Fruit fly (Drosophila melanogaster): ENCODE results near the gene Rel.

Gene Rel

dm6 chr3R:9049091-9049981 lies 1.6 kb upstream of the Rel start (continued):
- TF ChIP-seq CG14860 (GFP tag; IDR thresholded peaks at IDR 0.05; ENCODE audit: partially characterized antibody) (no peak), crol (GFP tag; IDR thresholded peaks at IDR 0.05) (no peak), CG17912 (GFP tag; optimal IDR thresholded peaks at IDR 0.05) (no peak), D (optimal IDR thresholded peaks at IDR 0.05) (no peak), D (GFP tag; optimal IDR thresholded peaks at IDR 0.05) (no peak), trem (tag; optimal IDR thresholded peaks at IDR 0.05) (no peak), lilli (GFP tag; optimal IDR thresholded peaks at IDR 0.05) (peak; percentile 22), CG8359 (GFP tag; optimal IDR thresholded peaks at IDR 0.05; ENCODE audit: borderline replicate concordance) (no peak), CrebB (tag; optimal IDR thresholded peaks at IDR 0.05) (no peak), zf30C (GFP tag; optimal IDR thresholded peaks at IDR 0.05) (no peak), CG8388 (GFP tag; optimal IDR thresholded peaks at IDR 0.05) (peak; percentile 94), wdn (GFP tag; IDR thresholded peaks at IDR 0.05) (no peak), CG42726 (GFP tag; IDR thresholded peaks at IDR 0.05; ENCODE audit: partially characterized antibody) (no peak), Sry-δ (GFP tag; optimal IDR thresholded peaks at IDR 0.05) (no peak), CG9817 (tag; optimal IDR thresholded peaks at IDR 0.05) (no peak), Spps (tag; optimal IDR thresholded peaks at IDR 0.05) (no peak), Pdp1 (GFP tag; optimal IDR thresholded peaks at IDR 0.05) (peak in 1 of 2 experiments; percentile 16), oc (tag; optimal IDR thresholded peaks at IDR 0.05) (peak; percentile 3), CG17186 (GFP tag; optimal IDR thresholded peaks at IDR 0.05) (no peak), Fer1 (GFP tag; optimal IDR thresholded peaks at IDR 0.05) (no peak), Hsf (GFP tag; optimal IDR thresholded peaks at IDR 0.05) (no peak), wor (GFP tag; IDR thresholded peaks at IDR 0.05) (no peak), ranshi (GFP tag; IDR thresholded peaks at IDR 0.05) (no peak), dm (GFP tag; optimal IDR thresholded peaks at IDR 0.05) (peak; percentile 36), YL-1 (GFP tag; optimal IDR thresholded peaks at IDR 0.05) (peak; percentile 38), CG13775 (GFP tag; optimal IDR thresholded peaks at IDR 0.05) (no peak), grau (tag; optimal IDR thresholded peaks at IDR 0.05) (peak; percentile 11), seq (GFP tag; IDR thresholded peaks at IDR 0.05) (no peak), sug (tag; optimal IDR thresholded peaks at IDR 0.05) (peak; percentile 96), kay (GFP tag; optimal IDR thresholded peaks at IDR 0.05) (no peak), knrl (GFP tag; IDR thresholded peaks at IDR 0.05; ENCODE audit: partially characterized antibody) (no peak), zfh2 (GFP tag; optimal IDR thresholded peaks at IDR 0.05) (peak; percentile 11), MBD-R2 (GFP tag; IDR thresholded peaks at IDR 0.05) (no peak), CG3163 (GFP tag; optimal IDR thresholded peaks at IDR 0.05) (no peak), pnt (GFP tag; optimal IDR thresholded peaks at IDR 0.05) (no peak), CG8290 (GFP tag; optimal IDR thresholded peaks at IDR 0.05) (no peak), CG8290 (tag; optimal IDR thresholded peaks at IDR 0.05) (peak in 1 of 2 experiments; percentile 29), tna (GFP tag; IDR thresholded peaks at IDR 0.05; ENCODE audit: partially characterized antibody) (no peak), lab (GFP tag; optimal IDR thresholded peaks at IDR 0.05) (peak; percentile 31), CG14014 (GFP tag; IDR thresholded peaks at IDR 0.05) (no peak), CG12236 (GFP tag; optimal IDR thresholded peaks at IDR 0.05) (no peak), H2.0 (GFP tag; IDR thresholded peaks at IDR 0.05) (no peak), Ets65A (GFP tag) (no peak), CG2120 (GFP tag; optimal IDR thresholded peaks at IDR 0.05) (no peak), CG30403 (GFP tag; optimal IDR thresholded peaks at IDR 0.05) (no peak), hbn (GFP tag; IDR thresholded peaks at IDR 0.05; ENCODE audit: partially characterized antibody) (no peak), PHDP (tag; optimal IDR thresholded peaks at IDR 0.05) (peak; percentile 23), grn (GFP tag; optimal IDR thresholded peaks at IDR 0.05) (no peak), Trl (optimal IDR thresholded peaks at IDR 0.05) (no peak), Trl (GFP tag; optimal IDR thresholded peaks at IDR 0.05) (no peak)
